Worm (Caenorhabditis elegans) whole organism, L4 larva: ENCODE measurements around the gene Y57G11B.2.

Source experiments
- jun-1 ChIP-seq: fragments of 150-350 bp; optimal IDR thresholded peaks from 2 replicates; lab custom pipeline; 2014; ENCODE audit warnings: missing biosample characterization, missing genetic modification reagents, missing genetic modification characterization
- mxl-3 ChIP-seq: fragments of 200-800 bp; sonication (Bioruptor generic); optimal IDR thresholded peaks from 2 replicates; lab custom pipeline; 2018; ENCODE audit warnings: mild to moderate bottlenecking, missing genetic modification characterization, missing compliant biosample characterization
- nhr-11 ChIP-seq: fragments of 150-350 bp; optimal IDR thresholded peaks from 2 replicates; lab custom pipeline; 2014; ENCODE audit warnings: missing biosample characterization, missing genetic modification characterization
- pha-4 ChIP-seq, 2 experiments: fragments of 150-350 bp in 1 of 2; fragments of 200-800 bp in 1 of 2; sonication (Bioruptor generic) in 1 of 2; IDR thresholded peaks in 1 of 2; optimal IDR thresholded peaks in 1 of 2; 2 replicates each; pipeline versions ENCODE4 v1.3.6 to Lab custom; 2014 to 2022; ENCODE audit warnings: missing genetic modification characterization in 2 of 2, missing genetic modification reagents in 2 of 2, missing biosample characterization in 1 of 2, missing compliant biosample characterization in 1 of 2
- snpc-4 ChIP-seq: fragments of 150-350 bp; optimal IDR thresholded peaks from 2 replicates; lab custom pipeline; 2014; ENCODE audit warnings: missing biosample characterization, missing genetic modification characterization
- unc-130 ChIP-seq: sonication (generic microtip); optimal IDR thresholded peaks from 2 replicates; lab custom pipeline; 2016; ENCODE audit warnings: missing genetic modification reagents, missing genetic modification characterization, missing compliant biosample characterization
- vab-7 ChIP-seq: fragments of 200-800 bp; sonication (Bioruptor generic); IDR thresholded peaks from 2 replicates; pipeline ENCODE4 v1.3.6; 2022; ENCODE audit warnings: missing genetic modification reagents, missing genetic modification characterization, missing compliant biosample characterization
- ztf-7 ChIP-seq: fragments of 150-350 bp; optimal IDR thresholded peaks from 2 replicates; lab custom pipeline; 2014; ENCODE audit warnings: missing biosample characterization, missing genetic modification characterization

DNA sequence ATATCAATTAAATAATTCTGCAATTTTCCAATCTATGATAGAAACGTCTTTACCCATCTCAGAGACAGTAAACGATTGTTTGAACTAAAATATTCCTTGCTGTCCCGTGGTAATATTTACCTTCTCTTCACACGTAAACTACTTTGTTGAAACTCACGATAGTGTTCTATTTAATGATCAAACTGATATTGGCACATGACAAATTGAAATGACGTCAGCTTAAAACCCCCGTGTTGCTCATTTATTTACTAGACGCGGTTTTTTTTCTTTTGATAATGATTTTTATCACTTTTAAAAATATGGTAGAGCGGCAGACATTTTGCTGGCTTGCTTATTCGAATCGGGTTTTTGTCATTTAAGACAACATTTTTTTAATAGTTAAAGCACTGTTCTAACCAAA, 3.5 kb upstream of the Y57G11B.2 start:
- TF ChIP-seq pha-4 (GFP tag; IDR thresholded peaks at IDR 0.05; lab: Robert Waterston, UW): no peak
- TF ChIP-seq pha-4 (tag; optimal IDR thresholded peaks at IDR 0.05; lab: Kevin White, UChicago): no peak
- TF ChIP-seq vab-7 (GFP tag; lab: Robert Waterston, UW): no peak
- no peak for TF ChIP-seq ztf-7
- TF ChIP-seq snpc-4 (tag; lab: Kevin White, UChicago): no peak
- TF ChIP-seq unc-130 (GFP tag; lab: Kevin White, UChicago): no peak
- no peak for TF ChIP-seq mxl-3 (GFP tag; lab: Kevin White, UChicago)
- no peak for TF ChIP-seq jun-1 (tag; lab: Kevin White, UChicago)
- no peak for TF ChIP-seq nhr-11 (tag; lab: Kevin White, UChicago)
